Worm (Caenorhabditis elegans) whole organism, early embryonic: ENCODE data around the gene rps-14.
A peak's percentile ranks its signal among the peaks of the same experiment; 100 is the strongest.

Experiments
- B0310.2 ChIP-seq: sonication (generic microtip); optimal IDR thresholded peaks from 2 replicates; lab custom pipeline; 2016; ENCODE audit warnings: mild to moderate bottlenecking, missing genetic modification characterization, missing compliant biosample characterization
- F13C5.2 ChIP-seq: sonication (generic microtip); optimal IDR thresholded peaks from 2 replicates; lab custom pipeline; 2017; ENCODE audit warnings: mild to moderate bottlenecking, missing genetic modification characterization, inconsistent platforms, missing compliant biosample characterization
- aly-1 ChIP-seq: sonication (generic microtip); optimal IDR thresholded peaks from 2 replicates; lab custom pipeline; 2016; ENCODE audit warnings: missing genetic modification characterization, missing compliant biosample characterization
- ama-1 ChIP-seq: fragments of 150-350 bp; optimal IDR thresholded peaks from 2 replicates; lab custom pipeline; 2014
- ceh-13 ChIP-seq: fragments of 200-800 bp; sonication (Bioruptor generic); optimal IDR thresholded peaks from 2 replicates; lab custom pipeline; 2018; ENCODE audit warnings: mild to moderate bottlenecking, missing genetic modification characterization, missing compliant biosample characterization
- ceh-36 ChIP-seq: sonication (generic microtip); optimal IDR thresholded peaks from 2 replicates; lab custom pipeline; 2016; ENCODE audit warnings: missing genetic modification characterization, inconsistent platforms, missing compliant biosample characterization
- ets-7 ChIP-seq: sonication (generic microtip); optimal IDR thresholded peaks from 2 replicates; lab custom pipeline; 2016; ENCODE audit warnings: missing genotype, missing genetic modification characterization, missing compliant biosample characterization
- flt-1 ChIP-seq: fragments of 200-800 bp; sonication (Bioruptor generic); IDR thresholded peaks from 2 replicates; pipeline ENCODE4 v1.3.6; 2022; ENCODE audit warnings: missing genetic modification characterization, missing compliant biosample characterization
- hmbx-1 ChIP-seq: sonication (generic microtip); optimal IDR thresholded peaks from 2 replicates; lab custom pipeline; 2016; ENCODE audit warnings: mild to moderate bottlenecking, missing genetic modification characterization, missing compliant biosample characterization
- hmg-4 ChIP-seq: fragments of 200-800 bp; sonication (Bioruptor generic); optimal IDR thresholded peaks from 2 replicates; lab custom pipeline; 2018; ENCODE audit warnings: mild to moderate bottlenecking, missing genetic modification characterization, missing compliant biosample characterization
- hnd-1 ChIP-seq: sonication (generic microtip); optimal IDR thresholded peaks from 2 replicates; lab custom pipeline; 2016; ENCODE audit warnings: missing genetic modification characterization, missing compliant biosample characterization
- pes-1 ChIP-seq: fragments of 200-800 bp; sonication (Bioruptor generic); IDR thresholded peaks from 2 replicates; pipeline ENCODE4 v1.3.6; 2022; ENCODE audit warnings: missing genetic modification reagents, missing genetic modification characterization, missing compliant biosample characterization
- scrt-1 ChIP-seq: fragments of 200-800 bp; sonication (Bioruptor generic); IDR thresholded peaks from 2 replicates; pipeline ENCODE4 v1.3.6; 2022; ENCODE audit warnings: missing genetic modification characterization, missing compliant biosample characterization
- sea-1 ChIP-seq: fragments of 200-800 bp; sonication (Bioruptor generic); conservative IDR thresholded peaks from 2 replicates; pipeline ENCODE4 v1.3.6; 2022; ENCODE audit warnings: missing genetic modification characterization, missing compliant biosample characterization
- tbx-11 ChIP-seq: fragments of 200-800 bp; sonication (Bioruptor generic); IDR thresholded peaks from 2 replicates; pipeline ENCODE4 v1.3.6; 2022; ENCODE audit warnings: missing genetic modification characterization, missing compliant biosample characterization
- tbx-37 ChIP-seq: fragments of 200-800 bp; sonication (Bioruptor generic); conservative IDR thresholded peaks from 2 replicates; pipeline ENCODE4 v1.3.6; 2022; ENCODE audit warnings: missing genetic modification reagents, missing genetic modification characterization, missing compliant biosample characterization
- tra-4 ChIP-seq: sonication (generic microtip); optimal IDR thresholded peaks from 2 replicates; lab custom pipeline; 2017; ENCODE audit warnings: missing genetic modification characterization, missing compliant biosample characterization

rps-14 gene

DNA sequence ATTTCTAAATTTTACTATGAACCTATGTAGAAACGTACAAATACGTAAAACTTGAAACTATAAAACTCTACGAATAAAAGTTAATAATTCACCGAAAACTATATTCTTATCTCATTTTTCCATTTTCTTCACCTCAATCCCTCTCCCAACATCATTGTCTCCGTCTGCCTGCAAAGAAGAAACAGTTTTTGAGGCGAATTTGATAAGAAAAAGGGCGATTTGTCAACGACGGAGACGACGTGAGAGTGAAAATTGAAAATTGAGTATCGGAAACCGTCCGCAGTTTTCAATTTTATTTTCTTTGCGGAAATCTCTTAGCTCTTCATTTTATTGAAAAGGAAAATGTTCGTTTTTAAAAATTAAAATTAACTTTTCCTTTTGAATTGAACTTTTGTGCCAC is 32.6 kb upstream of the rps-14 start:
- TF ChIP-seq ets-7 (tag; lab: Kevin White, UChicago): no peak
- TF ChIP-seq sea-1 (GFP tag; lab: Robert Waterston, UW): no peak
- TF ChIP-seq flt-1: no peak
- no peak for TF ChIP-seq hmbx-1 (tag; lab: Kevin White, UChicago)
- TF ChIP-seq tbx-11 (GFP tag; lab: Robert Waterston, UW): no peak
- no peak for TF ChIP-seq tra-4 (tag; lab: Kevin White, UChicago)
- no peak for TF ChIP-seq ama-1 (lab: Kevin White, UChicago)
- TF ChIP-seq hmg-4: no peak
- no peak for TF ChIP-seq tbx-37 (GFP tag; lab: Robert Waterston, UW)
- no peak for TF ChIP-seq B0310.2 (tag; lab: Kevin White, UChicago)
- TF ChIP-seq aly-1 (tag; lab: Kevin White, UChicago): no peak

DNA sequence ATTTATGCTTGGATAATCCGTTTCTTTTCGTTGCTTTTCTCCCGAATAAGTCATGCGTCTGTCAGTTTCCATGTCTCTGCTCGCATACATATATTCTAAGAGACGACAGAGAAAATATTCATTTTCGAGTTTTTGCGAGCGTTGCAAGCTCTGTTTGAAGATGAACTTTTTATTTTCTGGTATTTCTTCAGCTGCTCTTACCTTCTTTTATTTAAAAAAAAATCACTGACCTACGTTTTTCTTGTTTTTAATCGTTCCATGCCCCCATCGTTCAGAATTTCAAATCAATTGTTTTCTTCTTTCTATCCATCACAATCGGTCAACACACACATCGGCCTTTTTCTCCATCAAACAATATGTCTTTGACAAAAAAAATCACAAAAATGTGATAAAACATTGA is 31.1 kb upstream of the rps-14 start:
- no peak for TF ChIP-seq ceh-36 (tag; lab: Kevin White, UChicago)
- no peak for TF ChIP-seq F13C5.2 (tag; lab: Kevin White, UChicago)
- no peak for TF ChIP-seq tbx-37 (GFP tag; lab: Robert Waterston, UW)
- no peak for TF ChIP-seq sea-1 (GFP tag; lab: Robert Waterston, UW)
- no peak for TF ChIP-seq hnd-1 (tag; lab: Kevin White, UChicago)
- TF ChIP-seq aly-1 (tag; lab: Kevin White, UChicago): no peak
- no peak for TF ChIP-seq pes-1 (GFP tag; lab: Robert Waterston, UW)
- TF ChIP-seq B0310.2 (tag; lab: Kevin White, UChicago): no peak
- no peak for TF ChIP-seq tbx-11 (GFP tag; lab: Robert Waterston, UW)
- TF ChIP-seq flt-1: no peak
- no peak for TF ChIP-seq hmg-4
- no peak for TF ChIP-seq ets-7 (tag; lab: Kevin White, UChicago)
- TF ChIP-seq tra-4 (tag; lab: Kevin White, UChicago): no peak

DNA sequence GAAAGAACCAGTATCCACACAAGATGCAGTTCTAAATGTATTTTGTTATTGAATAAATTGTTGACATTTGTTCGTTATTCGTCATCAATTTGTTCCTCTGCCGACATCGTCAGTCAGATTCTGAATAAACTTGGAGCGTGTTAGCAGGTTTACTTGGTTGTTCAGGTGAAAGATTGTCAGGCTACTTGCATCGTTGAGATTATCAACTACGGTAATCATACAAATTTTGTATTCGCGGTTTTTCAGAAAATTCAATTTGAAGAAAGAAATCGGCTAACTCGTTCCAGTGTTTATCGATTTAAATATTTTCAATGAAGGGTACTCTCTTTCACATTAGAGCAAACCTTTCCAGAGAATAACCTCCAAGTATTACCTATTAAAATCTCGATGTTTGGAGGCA is 30.3 kb upstream of the rps-14 start, which contains the start of gene R151.2:
TSS of gene R151.2 (plus strand) at position 247 of the 400 bp plus-strand sequence.
- TF ChIP-seq pes-1 (GFP tag; lab: Robert Waterston, UW) (no peak), tra-4 (tag; lab: Kevin White, UChicago) (no peak), sea-1 (GFP tag; lab: Robert Waterston, UW) (no peak), tbx-11 (GFP tag; lab: Robert Waterston, UW) (no peak), hnd-1 (tag; lab: Kevin White, UChicago) (no peak), tbx-37 (GFP tag; lab: Robert Waterston, UW) (no peak), F13C5.2 (tag; lab: Kevin White, UChicago) (no peak), ceh-36 (tag; lab: Kevin White, UChicago) (no peak), ama-1 (lab: Kevin White, UChicago) (no peak), hmg-4 (no peak), B0310.2 (tag; lab: Kevin White, UChicago) (no peak), flt-1 (no peak), scrt-1 (no peak), aly-1 (tag; lab: Kevin White, UChicago) (no peak), ceh-13 (GFP tag; lab: Kevin White, UChicago) (no peak), ets-7 (tag; lab: Kevin White, UChicago) (no peak), hmbx-1 (tag; lab: Kevin White, UChicago) (no peak)

ce11 chrIII:7207903-7208497 is 28.6 kb upstream of the rps-14 start, which contains the start of gene rpl-6:
Gene rpl-6 (plus strand): TSS chrIII:7208447.
- TF ChIP-seq F13C5.2 (tag; lab: Kevin White, UChicago) (peak; percentile 69), tbx-11 (GFP tag; lab: Robert Waterston, UW) (no peak)

ce11 chrIII:7203130-7203775 is 23.9 kb upstream of the rps-14 start:
- TF ChIP-seq F13C5.2 (tag; lab: Kevin White, UChicago): no peak
- TF ChIP-seq aly-1 (tag; lab: Kevin White, UChicago): no peak
- no peak for TF ChIP-seq flt-1
- TF ChIP-seq ceh-13 (GFP tag; lab: Kevin White, UChicago): no peak
- no peak for TF ChIP-seq ets-7 (tag; lab: Kevin White, UChicago)
- no peak for TF ChIP-seq scrt-1
- TF ChIP-seq sea-1 (GFP tag; lab: Robert Waterston, UW): no peak
- TF ChIP-seq B0310.2 (tag; lab: Kevin White, UChicago): no peak
- no peak for TF ChIP-seq tbx-37 (GFP tag; lab: Robert Waterston, UW)

DNA sequence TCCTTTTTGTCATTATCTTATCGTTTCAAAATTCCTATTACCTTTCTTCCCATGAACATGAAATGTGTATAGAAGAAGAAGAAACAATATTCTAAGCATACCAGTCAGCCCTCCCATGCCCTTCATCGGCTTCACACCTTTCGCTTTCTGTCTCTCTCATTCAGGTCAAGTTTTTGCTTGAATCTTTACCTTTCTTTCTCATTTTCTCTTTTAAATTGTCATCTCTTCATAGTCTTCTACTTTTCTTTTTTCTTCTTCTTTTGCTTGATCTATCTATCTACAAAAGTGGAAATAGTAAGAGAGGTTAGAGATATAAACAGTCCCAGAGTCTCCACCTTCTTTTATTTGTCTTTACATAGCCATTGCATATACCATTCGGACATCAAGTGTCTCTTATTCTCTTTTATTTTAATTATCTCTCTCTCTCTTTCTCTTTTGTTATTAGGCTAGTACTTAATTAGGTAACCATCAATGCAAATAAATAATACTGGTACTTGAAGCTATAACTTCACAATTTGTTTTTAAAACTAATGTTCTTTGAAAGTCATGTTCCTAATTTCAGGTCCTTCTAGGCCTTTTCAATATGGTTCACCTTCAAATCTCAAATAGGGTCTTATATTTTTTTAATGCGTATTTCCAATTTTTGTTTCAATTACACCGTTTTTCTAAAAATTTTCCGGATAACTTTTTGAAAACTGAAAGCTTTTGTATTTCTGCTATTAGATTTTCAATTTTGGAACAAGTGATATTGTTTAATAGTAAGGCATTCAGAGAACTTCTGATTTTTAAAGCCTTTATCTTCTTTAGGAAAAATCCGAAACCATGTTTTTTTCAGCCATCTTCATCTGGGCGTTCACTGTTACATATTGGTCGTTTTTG is 22.2 kb upstream of the rps-14 start, which contains the start of gene dpy-31:
TSS of gene dpy-31 (plus strand) at position 829 of the 879 bp plus-strand sequence.
- TF ChIP-seq ama-1 (lab: Kevin White, UChicago) (no peak), tra-4 (tag; lab: Kevin White, UChicago) (no peak), pes-1 (GFP tag; lab: Robert Waterston, UW) (no peak), tbx-11 (GFP tag; lab: Robert Waterston, UW) (no peak), hmbx-1 (tag; lab: Kevin White, UChicago) (no peak), B0310.2 (tag; lab: Kevin White, UChicago) (no peak), scrt-1 (no peak), hnd-1 (tag; lab: Kevin White, UChicago) (no peak)
